Fruit fly (Drosophila melanogaster) whole organism, embryonic: Measurements from ENCODE around the gene loj.

Experiments
- CG10274 ChIP-seq: fragments of 200-800 bp; sonication (Bioruptor generic); optimal IDR thresholded peaks from 3 replicates; lab custom pipeline; 2017; ENCODE audit warnings: missing biosample characterization, mild to moderate bottlenecking, missing genetic modification characterization
- CG10543 ChIP-seq: fragments of 200-800 bp; sonication (Bioruptor generic); optimal IDR thresholded peaks from 3 replicates; lab custom pipeline; 2017; ENCODE audit warnings: missing biosample characterization, mild to moderate bottlenecking, missing genetic modification characterization, moderate library complexity
- CG12155 ChIP-seq: fragments of 200-800 bp; sonication (Bioruptor generic); optimal IDR thresholded peaks from 3 replicates; lab custom pipeline; 2016; ENCODE audit warnings: missing biosample characterization, missing genetic modification characterization
- CG13287 ChIP-seq: fragments of 200-800 bp; sonication (Bioruptor generic); IDR thresholded peaks from 2 replicates; pipeline ENCODE4 v1.3.6; 2022; ENCODE audit warnings: missing biosample characterization, missing genetic modification characterization; ENCODE audit not compliant: partially characterized antibody
- CG15696 ChIP-seq: fragments of 200-800 bp; sonication (Bioruptor generic); optimal IDR thresholded peaks from 2 replicates; lab custom pipeline; 2019; ENCODE audit warnings: missing biosample characterization, mild to moderate bottlenecking, missing genetic modification characterization, moderate library complexity
- CG1602 ChIP-seq: fragments of 200-800 bp; sonication (Bioruptor generic); optimal IDR thresholded peaks from 3 replicates; lab custom pipeline; 2016; ENCODE audit warnings: missing biosample characterization, missing genetic modification characterization
- CG18599 ChIP-seq: fragments of 200-800 bp; sonication (Bioruptor generic); optimal IDR thresholded peaks from 3 replicates; lab custom pipeline; 2017; ENCODE audit warnings: missing biosample characterization, missing genetic modification characterization, mild to moderate bottlenecking, moderate library complexity, missing genetic modification reagents
- CG2129 ChIP-seq: fragments of 200-800 bp; sonication (Bioruptor generic); IDR thresholded peaks from 2 replicates; pipeline ENCODE4 v1.3.6; 2022; ENCODE audit warnings: missing biosample characterization, missing genetic modification characterization; ENCODE audit not compliant: partially characterized antibody
- CG3065 ChIP-seq: fragments of 200-800 bp; sonication (Bioruptor generic); optimal IDR thresholded peaks from 2 replicates; lab custom pipeline; 2016; ENCODE audit warnings: missing biosample characterization, missing genetic modification characterization
- CG32767 ChIP-seq: fragments of 200-800 bp; sonication (Bioruptor generic); IDR thresholded peaks from 2 replicates; pipeline ENCODE4 v1.3.6; 2022; ENCODE audit warnings: missing biosample characterization, missing genetic modification characterization
- CG3995 ChIP-seq: fragments of 200-800 bp; sonication (Bioruptor generic); optimal IDR thresholded peaks from 3 replicates; lab custom pipeline; 2016; ENCODE audit warnings: missing biosample characterization, missing genetic modification characterization
- CG4820 ChIP-seq: fragments of 200-800 bp; sonication (Bioruptor generic); optimal IDR thresholded peaks from 3 replicates; lab custom pipeline; 2016; ENCODE audit warnings: missing biosample characterization, missing genetic modification characterization
- CG5245 ChIP-seq: fragments of 200-800 bp; sonication (Bioruptor generic); optimal IDR thresholded peaks from 3 replicates; lab custom pipeline; 2016; ENCODE audit warnings: missing biosample characterization, missing genetic modification characterization
- CG7357 ChIP-seq: fragments of 200-800 bp; sonication (Bioruptor generic); IDR thresholded peaks from 3 replicates; pipeline ENCODE4 v1.3.6; 2022; ENCODE audit warnings: missing biosample characterization, missing genetic modification characterization
- CG8281 ChIP-seq: fragments of 200-800 bp; sonication (Bioruptor generic); optimal IDR thresholded peaks from 2 replicates; lab custom pipeline; 2018; ENCODE audit warnings: missing biosample characterization, mild to moderate bottlenecking, missing genetic modification characterization, moderate library complexity
- CG8359 ChIP-seq: fragments of 200-800 bp; sonication (Bioruptor generic); optimal IDR thresholded peaks from 2 replicates; lab custom pipeline; 2017; ENCODE audit warnings: missing biosample characterization, mild to moderate bottlenecking, missing genetic modification characterization, borderline replicate concordance
- CkIIα-i1 ChIP-seq: fragments of 200-800 bp; sonication (Bioruptor generic); IDR thresholded peaks from 2 replicates; pipeline ENCODE4 v1.3.6; 2022; ENCODE audit warnings: missing biosample characterization, missing genetic modification characterization
- CrebB ChIP-seq: fragments of 200-800 bp; sonication (Bioruptor generic); optimal IDR thresholded peaks from 3 replicates; lab custom pipeline; 2018; ENCODE audit warnings: missing biosample characterization, mild to moderate bottlenecking, missing genetic modification characterization
- GATAe ChIP-seq: fragments of 200-800 bp; sonication (Bioruptor generic); conservative IDR thresholded peaks from 2 replicates; pipeline ENCODE4 v1.3.6; 2022; ENCODE audit warnings: missing biosample characterization, missing genetic modification characterization
- Hey ChIP-seq: fragments of 200-800 bp; sonication (Bioruptor generic); optimal IDR thresholded peaks from 3 replicates; lab custom pipeline; 2018; ENCODE audit warnings: missing biosample characterization, mild to moderate bottlenecking, missing genetic modification characterization
- NC2α ChIP-seq: fragments of 200-800 bp; sonication (Bioruptor generic); optimal IDR thresholded peaks from 2 replicates; lab custom pipeline; 2016; ENCODE audit warnings: missing biosample characterization, missing genetic modification characterization
- Sox100B ChIP-seq: fragments of 200-800 bp; sonication (Bioruptor generic); optimal IDR thresholded peaks from 3 replicates; lab custom pipeline; 2018; ENCODE audit warnings: missing biosample characterization, mild to moderate bottlenecking, missing genetic modification characterization
- Ssrp ChIP-seq: fragments of 200-800 bp; sonication (Bioruptor generic); optimal IDR thresholded peaks from 2 replicates; lab custom pipeline; 2018; ENCODE audit warnings: missing biosample characterization, mild to moderate bottlenecking, missing genetic modification characterization, moderate library complexity
- Tbp ChIP-seq: fragments of >200 bp; optimal IDR thresholded peaks from 2 replicates; lab custom pipeline; 2018; ENCODE audit warnings: missing biosample characterization, missing genetic modification characterization
- Xrp1 ChIP-seq: fragments of 200-800 bp; sonication (Bioruptor generic); IDR thresholded peaks from 2 replicates; pipeline ENCODE4 v1.3.6; 2022; ENCODE audit warnings: missing biosample characterization, missing genetic modification characterization
- abd-A ChIP-seq: fragments of 200-800 bp; sonication (Bioruptor generic); optimal IDR thresholded peaks from 3 replicates; lab custom pipeline; 2019; ENCODE audit warnings: missing biosample characterization, mild to moderate bottlenecking, missing genetic modification characterization, moderate library complexity
- cg ChIP-seq: fragments of 200-800 bp; sonication (Bioruptor generic); optimal IDR thresholded peaks from 3 replicates; lab custom pipeline; 2019; ENCODE audit warnings: missing biosample characterization, mild to moderate bottlenecking, missing genetic modification characterization, moderate library complexity
- cwo ChIP-seq: fragments of 200-800 bp; sonication (Bioruptor generic); optimal IDR thresholded peaks from 3 replicates; lab custom pipeline; 2017; ENCODE audit warnings: missing biosample characterization, missing genetic modification characterization, mild to moderate bottlenecking, moderate library complexity, missing genetic modification reagents
- en ChIP-seq: fragments of 200-800 bp; sonication (Bioruptor generic); optimal IDR thresholded peaks from 2 replicates; lab custom pipeline; 2016; ENCODE audit warnings: missing biosample characterization, missing genetic modification characterization
- esg ChIP-seq: fragments of 200-800 bp; sonication (Bioruptor generic); conservative IDR thresholded peaks from 2 replicates; pipeline ENCODE4 v1.3.6; 2022; ENCODE audit warnings: missing biosample characterization, missing genetic modification characterization
- eve ChIP-seq, 2 experiments: fragments of >200 bp; optimal IDR thresholded peaks; 2 replicates each; lab custom pipeline; 2017; ENCODE audit warnings: missing biosample characterization in 2 of 2, missing genetic modification characterization in 2 of 2
- exex ChIP-seq: fragments of 200-800 bp; sonication (Bioruptor generic); optimal IDR thresholded peaks from 4 replicates; lab custom pipeline; 2018; ENCODE audit warnings: missing biosample characterization, mild to moderate bottlenecking, missing genetic modification characterization, moderate library complexity
- gce ChIP-seq: fragments of 200-800 bp; sonication (Bioruptor generic); IDR thresholded peaks from 3 replicates; pipeline ENCODE4 v1.3.6; 2022; ENCODE audit warnings: missing biosample characterization, missing genetic modification characterization
- grn ChIP-seq: fragments of 200-800 bp; sonication (Bioruptor generic); optimal IDR thresholded peaks from 3 replicates; lab custom pipeline; 2017; ENCODE audit warnings: missing biosample characterization, missing genetic modification characterization
- ham ChIP-seq: fragments of 200-800 bp; sonication (Bioruptor generic); IDR thresholded peaks from 2 replicates; pipeline ENCODE4 v1.3.6; 2022; ENCODE audit warnings: missing biosample characterization, missing genetic modification characterization
- kay ChIP-seq: fragments of 200-800 bp; sonication (Bioruptor generic); optimal IDR thresholded peaks from 2 replicates; lab custom pipeline; 2016; ENCODE audit warnings: missing biosample characterization, missing genetic modification characterization
- lab ChIP-seq: fragments of 200-800 bp; sonication (Bioruptor generic); optimal IDR thresholded peaks from 3 replicates; lab custom pipeline; 2017; ENCODE audit warnings: missing biosample characterization, missing genetic modification characterization, mild to moderate bottlenecking, moderate library complexity, missing genetic modification reagents
- mirr ChIP-seq: fragments of 200-800 bp; sonication (Bioruptor generic); optimal IDR thresholded peaks from 3 replicates; lab custom pipeline; 2018; ENCODE audit warnings: missing biosample characterization, mild to moderate bottlenecking, missing genetic modification characterization
- nerfin-2 ChIP-seq: fragments of 200-800 bp; sonication (Bioruptor generic); IDR thresholded peaks from 2 replicates; pipeline ENCODE4 v1.3.6; 2022; ENCODE audit warnings: missing biosample characterization, missing genetic modification characterization; ENCODE audit not compliant: partially characterized antibody
- org-1 ChIP-seq: fragments of 200-800 bp; sonication (Bioruptor generic); optimal IDR thresholded peaks from 2 replicates; lab custom pipeline; 2017; ENCODE audit warnings: missing biosample characterization, missing genetic modification characterization
- psq ChIP-seq: fragments of 200-800 bp; sonication (Bioruptor generic); optimal IDR thresholded peaks from 2 replicates; lab custom pipeline; 2017; ENCODE audit warnings: missing biosample characterization, missing genetic modification characterization
- run ChIP-seq: fragments of 200-800 bp; sonication (Bioruptor generic); optimal IDR thresholded peaks from 3 replicates; lab custom pipeline; 2018; ENCODE audit warnings: missing biosample characterization, mild to moderate bottlenecking, missing genetic modification characterization
- salm ChIP-seq: fragments of 200-800 bp; sonication (Bioruptor generic); optimal IDR thresholded peaks from 2 replicates; lab custom pipeline; 2018; ENCODE audit warnings: missing biosample characterization, mild to moderate bottlenecking, missing genetic modification characterization
- sd ChIP-seq: fragments of 200-800 bp; sonication (Bioruptor generic); optimal IDR thresholded peaks from 3 replicates; lab custom pipeline; 2018; ENCODE audit warnings: missing biosample characterization, mild to moderate bottlenecking, missing genetic modification characterization, moderate library complexity
- sug ChIP-seq: fragments of 200-800 bp; optimal IDR thresholded peaks from 2 replicates; lab custom pipeline; 2019; ENCODE audit warnings: missing biosample characterization, mild to moderate bottlenecking, missing genetic modification characterization, moderate library complexity
- tll ChIP-seq, 2 experiments: fragments of 200-800 bp in 1 of 2; fragments of >200 bp in 1 of 2; sonication (Bioruptor generic) in 1 of 2; optimal IDR thresholded peaks; 2 replicates each; lab custom pipeline; 2017 to 2019; ENCODE audit warnings: missing biosample characterization in 2 of 2, missing genetic modification characterization in 2 of 2, mild to moderate bottlenecking in 1 of 2, moderate library complexity in 1 of 2
- tna ChIP-seq: fragments of 200-800 bp; sonication (Bioruptor generic); IDR thresholded peaks from 2 replicates; pipeline ENCODE4 v1.3.6; 2022; ENCODE audit warnings: missing biosample characterization, missing genetic modification characterization; ENCODE audit not compliant: partially characterized antibody
- vfl ChIP-seq: fragments of 200-800 bp; sonication (Bioruptor generic); optimal IDR thresholded peaks from 2 replicates; lab custom pipeline; 2016; ENCODE audit warnings: missing biosample characterization, missing genetic modification characterization
- vnd ChIP-seq: fragments of 200-800 bp; sonication (Bioruptor generic); IDR thresholded peaks from 3 replicates; pipeline ENCODE4 v1.3.6; 2022; ENCODE audit warnings: missing biosample characterization, missing genetic modification characterization; ENCODE audit not compliant: partially characterized antibody
- yki ChIP-seq: fragments of >200 bp; optimal IDR thresholded peaks from 3 replicates; lab custom pipeline; 2018

Gene loj

dm6 chr3L:6094697-6095096 is at the start of gene loj, which contains the start of gene CG10467 (continued):
- TF ChIP-seq CG3995 (GFP tag; lab: Kevin White, UChicago), result peak; percentile 63
- peak; percentile 98 for TF ChIP-seq CG1602 (GFP tag; lab: Kevin White, UChicago)
- peak; percentile 93 for TF ChIP-seq CG32767 (GFP tag; lab: Robert Waterston, UW)
- no peak for TF ChIP-seq yki (lab: Kevin White, UChicago)
- peak; percentile 82 for TF ChIP-seq CG13287 (GFP tag; lab: Robert Waterston, UW)
- peak; percentile 81 for TF ChIP-seq CG8281 (tag; lab: Kevin White, UChicago)
- TF ChIP-seq Sox100B (GFP tag; lab: Kevin White, UChicago), result peak; percentile 88
- TF ChIP-seq CG7357 (GFP tag; lab: Robert Waterston, UW), result peak; percentile 92
- TF ChIP-seq kay, result peak; percentile 92
- peak in 1 of 2 experiments; percentile 62 for TF ChIP-seq tll (GFP tag; optimal IDR thresholded peaks at IDR 0.05; lab: Kevin White, UChicago)
- peak; percentile 98 for TF ChIP-seq CG15696 (tag; lab: Kevin White, UChicago)
- TF ChIP-seq Xrp1, result peak; percentile 97
- peak; percentile 96 for TF ChIP-seq CG12155 (GFP tag; lab: Kevin White, UChicago)
- TF ChIP-seq CG2129 (GFP tag; lab: Robert Waterston, UW), result peak; percentile 63
- TF ChIP-seq cg, result no peak
- TF ChIP-seq gce (GFP tag; lab: Robert Waterston, UW), result peak; percentile 90
- TF ChIP-seq CrebB (tag; lab: Kevin White, UChicago), result peak; percentile 78
- TF ChIP-seq vfl (GFP tag; lab: Kevin White, UChicago), result peak; percentile 86
- peak; percentile 90 for TF ChIP-seq CG3065
- no peak for TF ChIP-seq NC2α (GFP tag; lab: Kevin White, UChicago)
- TF ChIP-seq Tbp, result no peak
- TF ChIP-seq psq (GFP tag; lab: Kevin White, UChicago), result peak; percentile 91
- TF ChIP-seq CG10274 (GFP tag; lab: Kevin White, UChicago), result peak; percentile 64
- TF ChIP-seq CG10543, result peak; percentile 91
- peak; percentile 84 for TF ChIP-seq CkIIα-i1 (GFP tag; lab: Robert Waterston, UW)
- peak; percentile 98 for TF ChIP-seq Ssrp (tag; lab: Kevin White, UChicago)
- peak; percentile 93 for TF ChIP-seq CG5245 (GFP tag; lab: Kevin White, UChicago)

- TF ChIP-seq CG18599 (GFP tag; lab: Kevin White, UChicago), result peak; percentile 45
- TF ChIP-seq nerfin-2, result no peak
- no peak for TF ChIP-seq salm
- peak; percentile 70 for TF ChIP-seq sug
- no peak for TF ChIP-seq Ssrp (tag; lab: Kevin White, UChicago)
- no peak for TF ChIP-seq vnd (GFP tag; lab: Robert Waterston, UW)
- peak; percentile 88 for TF ChIP-seq mirr (GFP tag; lab: Kevin White, UChicago)
- TF ChIP-seq CG8359 (GFP tag; lab: Kevin White, UChicago), result no peak
- no peak for TF ChIP-seq abd-A
- peak; percentile 15 for TF ChIP-seq cwo (GFP tag; lab: Kevin White, UChicago)
- TF ChIP-seq en (GFP tag; lab: Kevin White, UChicago), result no peak
- peak; percentile 99 for TF ChIP-seq Hey (tag; lab: Kevin White, UChicago)
- TF ChIP-seq CG4820 (GFP tag; lab: Kevin White, UChicago), result no peak
- no peak for TF ChIP-seq ham (GFP tag; lab: Robert Waterston, UW)
- TF ChIP-seq lab, result peak; percentile 1
- TF ChIP-seq exex, result peak; percentile 99
- peak; percentile 82 for TF ChIP-seq run (tag; lab: Kevin White, UChicago)
- TF ChIP-seq GATAe (GFP tag; lab: Robert Waterston, UW), result peak; percentile 37; the same call in 1 of the 2 replicates
- TF ChIP-seq tna (GFP tag; lab: Robert Waterston, UW), result no peak
- TF ChIP-seq eve (GFP tag; optimal IDR thresholded peaks at IDR 0.05; lab: Kevin White, UChicago), result no peak
- peak; percentile 18 for TF ChIP-seq sd
- TF ChIP-seq org-1 (GFP tag; lab: Kevin White, UChicago), result no peak
- TF ChIP-seq esg, result no peak
- TF ChIP-seq grn (GFP tag; lab: Kevin White, UChicago), result peak; percentile 83
These were observed 44.5 kb upstream of the loj start, which contains the start of gene Jon65Aiii for dm6 chr3L:6050230-6050807. TSS of gene Jon65Aiii (plus strand) at chr3L:6050757.
